Worm (Caenorhabditis elegans): ENCODE results near the gene srt-35.

The srt-35 gene

DNA sequence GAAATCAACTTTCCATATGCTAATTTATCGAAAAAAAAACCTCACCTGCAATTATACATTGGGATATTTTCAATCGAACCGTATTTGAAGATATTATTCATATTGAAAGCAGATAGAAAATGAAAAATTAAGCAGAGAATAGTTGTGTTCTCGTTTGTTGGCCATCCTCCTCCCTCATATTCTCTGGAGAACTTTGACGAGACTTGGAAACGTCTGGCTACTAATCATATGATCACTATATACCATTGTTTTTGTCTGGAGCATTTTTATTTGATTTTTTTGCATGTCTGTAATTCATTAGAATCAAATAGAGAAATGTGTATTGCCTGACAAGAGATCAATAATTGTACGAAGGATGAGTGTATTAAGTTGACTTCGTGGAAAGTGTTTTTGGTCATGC, at the start of gene srt-35:
srt-35 (minus strand) TSS at position 101 of the 400 bp plus-strand sequence.
- TF ChIP-seq F26F4.8 (GFP tag; conservative IDR thresholded peaks at IDR 0.05), result no peak
- peak; percentile 46 for TF ChIP-seq aha-1 (tag)

ce11 chrV:4310414-4310813, 46.0 kb upstream of the srt-35 start:
- 0 out of 2 replicates have a peak, but pooled peaks have one; percentile 14 for TF ChIP-seq tra-1 (GFP tag; IDR thresholded peaks at IDR 0.05)
- TF ChIP-seq lim-7 (GFP tag; IDR thresholded peaks at IDR 0.05), result peak; percentile 49; the same call in 1 of the 2 replicates

ce11 chrV:4304240-4304639, 39.8 kb upstream of the srt-35 start:
- TF ChIP-seq aha-1 (tag), result peak; percentile 92
- no peak for TF ChIP-seq rbr-2 (tag; optimal IDR thresholded peaks at IDR 0.05)
- no peak for TF ChIP-seq mdl-1 (tag; optimal IDR thresholded peaks at IDR 0.05)

ce11 chrV:4303793-4304192, 39.4 kb upstream of the srt-35 start:
- no peak for TF ChIP-seq sdz-12 (GFP tag; optimal IDR thresholded peaks at IDR 0.05)
- TF ChIP-seq ceh-28 (tag; optimal IDR thresholded peaks at IDR 0.05), result no peak
- no peak for TF ChIP-seq nhr-77 (tag; optimal IDR thresholded peaks at IDR 0.05)
- TF ChIP-seq aha-1 (tag), result peak; percentile 90
- 0 out of 2 replicates have a peak, but pooled peaks have one; percentile 43 for TF ChIP-seq lim-7 (GFP tag; IDR thresholded peaks at IDR 0.05)
- no peak for TF ChIP-seq lin-39 (tag; optimal IDR thresholded peaks at IDR 0.05)

DNA sequence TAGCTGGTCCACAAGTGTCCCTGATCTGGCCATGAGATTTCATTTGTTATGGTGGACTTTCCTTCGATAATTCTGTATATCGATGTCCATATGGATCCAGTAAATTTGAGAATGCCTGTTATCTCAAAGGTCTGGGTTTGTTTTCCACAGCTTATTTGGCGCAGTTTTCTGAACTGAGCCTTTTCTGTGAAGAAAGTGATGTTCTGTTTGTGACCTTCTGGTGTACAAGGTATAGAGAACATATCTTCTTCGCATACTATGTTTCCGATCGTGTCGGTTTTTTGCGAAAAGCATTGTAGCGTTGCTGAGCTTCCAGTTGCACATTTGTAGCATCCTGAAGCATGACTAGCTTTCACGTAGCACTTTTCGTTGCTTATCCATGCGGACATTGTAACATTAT, 38.4 kb upstream of the srt-35 start:
- no peak for TF ChIP-seq ceh-82 (tag; optimal IDR thresholded peaks at IDR 0.05)
- TF ChIP-seq skn-1 (tag; optimal IDR thresholded peaks at IDR 0.05), result no peak
- no peak for TF ChIP-seq hlh-30 (tag; optimal IDR thresholded peaks at IDR 0.05; ENCODE audit: insufficient read depth)
- no peak for TF ChIP-seq ZK337.2 (GFP tag; IDR thresholded peaks at IDR 0.05)
- TF ChIP-seq zip-11 (GFP tag; IDR thresholded peaks at IDR 0.05), result no peak
- no peak for TF ChIP-seq gei-8 (GFP tag; optimal IDR thresholded peaks at IDR 0.05)
- TF ChIP-seq ceh-32 (tag; optimal IDR thresholded peaks at IDR 0.05; ENCODE audit: poor library complexity), result no peak
- TF ChIP-seq unc-62 (GFP tag; optimal IDR thresholded peaks at IDR 0.05 in 1 of 2), result peak in 1 of 2 experiments; percentile 97
- no peak for TF ChIP-seq unc-62 (tag; optimal IDR thresholded peaks at IDR 0.05)

ce11 chrV:4299741-4300140, 35.3 kb upstream of the srt-35 start, which contains the start of gene ZC132.3:
TSS of gene ZC132.3 (minus strand) at chrV:4299841.
- no peak for TF ChIP-seq nhr-41 (GFP tag; IDR thresholded peaks at IDR 0.05)
- TF ChIP-seq lir-3 (tag; optimal IDR thresholded peaks at IDR 0.05), result no peak
- TF ChIP-seq ZK546.5 (tag; optimal IDR thresholded peaks at IDR 0.05), result no peak
- no peak for TF ChIP-seq gei-8 (GFP tag; optimal IDR thresholded peaks at IDR 0.05)

DNA sequence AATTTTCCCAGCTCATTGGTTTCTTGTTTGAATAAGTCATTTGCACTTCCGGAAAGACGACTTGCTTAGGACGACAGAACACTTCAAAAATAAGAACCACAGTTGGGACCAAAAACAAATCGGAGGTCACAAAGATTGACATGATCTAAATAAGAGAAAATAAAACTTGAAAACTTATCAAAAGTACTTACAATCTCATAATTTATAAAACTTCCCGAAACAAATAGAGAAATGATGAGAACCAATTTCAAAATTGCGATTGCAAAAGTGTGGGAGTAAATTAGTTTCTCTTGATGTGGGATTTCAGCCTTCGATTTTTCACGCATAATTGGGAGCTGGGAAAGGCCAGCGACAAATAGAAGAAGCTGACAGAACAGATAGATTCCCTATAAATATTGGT, 34.2 kb upstream of the srt-35 start, which contains the start of gene ZC132.11:
ZC132.11 (minus strand) TSS at position 101 of the 400 bp plus-strand sequence.
- TF ChIP-seq ceh-32 (tag; optimal IDR thresholded peaks at IDR 0.05; ENCODE audit: poor library complexity) (no peak), hif-1 (tag; optimal IDR thresholded peaks at IDR 0.05) (no peak), ceh-82 (tag; optimal IDR thresholded peaks at IDR 0.05) (no peak), R02D3.7 (tag; optimal IDR thresholded peaks at IDR 0.05) (no peak), sdz-12 (GFP tag; optimal IDR thresholded peaks at IDR 0.05) (no peak), daf-12 (tag; optimal IDR thresholded peaks at IDR 0.05) (no peak), nhr-41 (GFP tag; IDR thresholded peaks at IDR 0.05) (no peak), tag-97 (GFP tag; IDR thresholded peaks at IDR 0.05) (no peak), tra-1 (GFP tag; IDR thresholded peaks at IDR 0.05) (no peak), saeg-2 (GFP tag; IDR thresholded peaks at IDR 0.05) (no peak)

DNA sequence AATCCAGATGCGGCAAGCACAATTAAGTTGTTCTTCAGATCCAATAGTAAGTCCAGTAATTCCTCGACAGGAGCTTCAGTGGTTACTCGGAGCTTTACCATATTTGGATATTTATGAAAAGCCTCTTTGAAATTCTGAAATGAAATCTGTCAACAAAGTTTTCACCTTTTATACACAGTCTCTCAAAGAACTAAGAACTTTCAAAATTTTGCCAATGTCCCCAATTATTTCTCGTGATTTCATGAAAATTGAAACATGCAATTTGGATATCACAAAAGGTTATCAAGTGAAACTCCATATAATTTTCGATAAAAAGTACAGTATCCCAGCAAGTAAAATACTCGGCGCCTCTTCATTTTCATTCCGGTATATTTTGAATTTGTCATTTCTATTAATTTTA, 31.5 kb upstream of the srt-35 start, which contains the start of gene F47D2.11:
F47D2.11 (minus strand) TSS at position 101 of the 400 bp plus-strand sequence.
- peak in 1 of 2 experiments; percentile 14 for TF ChIP-seq unc-62 (GFP tag; optimal IDR thresholded peaks at IDR 0.05 in 1 of 2)
- TF ChIP-seq unc-62 (tag; optimal IDR thresholded peaks at IDR 0.05), result no peak
- TF ChIP-seq nhr-25 (tag; optimal IDR thresholded peaks at IDR 0.05; ENCODE audit: borderline replicate concordance, insufficient read depth), result no peak

Measured in whole organism, L4 larva.